Worm (Caenorhabditis elegans) whole organism, L3 larva: ENCODE measurements around the gene srw-89.
A peak's percentile ranks its signal among the peaks of the same experiment; 100 is the strongest.

ENCODE experiments used
- R02D3.7 ChIP-seq: fragments of 150-350 bp; optimal IDR thresholded peaks from 2 replicates; lab custom pipeline; 2014; ENCODE audit warnings: missing biosample characterization, missing genetic modification characterization
- ZK546.5 ChIP-seq: sonication (generic microtip); optimal IDR thresholded peaks from 2 replicates; lab custom pipeline; 2017; ENCODE audit warnings: missing biosample characterization, missing genetic modification characterization
- ama-1 ChIP-seq: fragments of 150-350 bp; optimal IDR thresholded peaks from 2 replicates; lab custom pipeline; 2018
- ceh-28 ChIP-seq: fragments of 150-350 bp; optimal IDR thresholded peaks from 2 replicates; lab custom pipeline; 2014; ENCODE audit warnings: missing biosample characterization, missing genetic modification reagents, missing genetic modification characterization
- ceh-82 ChIP-seq: fragments of 150-350 bp; optimal IDR thresholded peaks from 2 replicates; lab custom pipeline; 2014; ENCODE audit warnings: missing biosample characterization, missing genetic modification characterization
- elt-1 ChIP-seq: fragments of 150-350 bp; optimal IDR thresholded peaks from 2 replicates; lab custom pipeline; 2014; ENCODE audit warnings: missing biosample characterization, missing genetic modification characterization
- elt-3 ChIP-seq, 3 experiments: fragments of 150-350 bp in 1 of 3; sonication (generic microtip) in 2 of 3; optimal IDR thresholded peaks; 2 replicates in 2 of 3; 4 replicates in 1 of 3; lab custom pipeline; 2014 to 2017; ENCODE audit warnings: missing biosample characterization in 3 of 3, missing genetic modification characterization in 3 of 3
- eor-1 ChIP-seq, 2 experiments: fragments of 150-350 bp; optimal IDR thresholded peaks; 2 replicates each; lab custom pipeline; 2014 to 2018; ENCODE audit warnings: missing biosample characterization in 2 of 2, missing genetic modification characterization in 2 of 2
- fkh-10 ChIP-seq: sonication (generic microtip); optimal IDR thresholded peaks from 2 replicates; lab custom pipeline; 2017; ENCODE audit warnings: missing biosample characterization, missing genetic modification reagents, missing genetic modification characterization
- fkh-2 ChIP-seq: fragments of 150-350 bp; optimal IDR thresholded peaks from 2 replicates; lab custom pipeline; 2014; ENCODE audit warnings: missing biosample characterization, missing genetic modification reagents, missing genetic modification characterization
- fos-1 ChIP-seq: fragments of 150-350 bp; optimal IDR thresholded peaks from 2 replicates; lab custom pipeline; 2014; ENCODE audit warnings: missing biosample characterization, missing genetic modification characterization
- jun-1 ChIP-seq: fragments of 150-350 bp; optimal IDR thresholded peaks from 2 replicates; lab custom pipeline; 2014; ENCODE audit warnings: missing biosample characterization, missing genetic modification reagents, missing genetic modification characterization
- lin-15B ChIP-seq: fragments of 150-350 bp; optimal IDR thresholded peaks from 2 replicates; lab custom pipeline; 2014; ENCODE audit warnings: missing biosample characterization, missing genetic modification characterization
- lsy-12 ChIP-seq: sonication (generic microtip); optimal IDR thresholded peaks from 2 replicates; lab custom pipeline; 2016; ENCODE audit warnings: mild to moderate bottlenecking, missing genetic modification characterization, missing compliant biosample characterization
- mdl-1 ChIP-seq: fragments of 150-350 bp; optimal IDR thresholded peaks from 2 replicates; lab custom pipeline; 2014; ENCODE audit warnings: missing biosample characterization, missing genetic modification characterization
- mml-1 ChIP-seq: fragments of 150-350 bp; sonication (generic microtip); optimal IDR thresholded peaks from 3 replicates; lab custom pipeline; 2014; ENCODE audit warnings: missing biosample characterization, missing genetic modification characterization
- nfya-1 ChIP-seq: sonication (generic microtip); optimal IDR thresholded peaks from 2 replicates; lab custom pipeline; 2017; ENCODE audit warnings: missing genetic modification characterization, mild to moderate bottlenecking, missing compliant biosample characterization, antibody characterized with exemption, moderate library complexity; ENCODE audit not compliant: insufficient read depth
- nhr-11 ChIP-seq: fragments of 150-350 bp; optimal IDR thresholded peaks from 2 replicates; lab custom pipeline; 2014; ENCODE audit warnings: missing biosample characterization, missing genetic modification characterization
- nhr-23 ChIP-seq: fragments of 150-350 bp; optimal IDR thresholded peaks from 2 replicates; lab custom pipeline; 2014; ENCODE audit warnings: missing biosample characterization, missing genetic modification reagents, missing genetic modification characterization
- nhr-237 ChIP-seq: fragments of 150-350 bp; optimal IDR thresholded peaks from 2 replicates; lab custom pipeline; 2014; ENCODE audit warnings: missing biosample characterization, missing genetic modification characterization
- nhr-25 ChIP-seq: sonication (generic microtip); optimal IDR thresholded peaks from 2 replicates; lab custom pipeline; 2017; ENCODE audit warnings: missing biosample characterization, missing genetic modification characterization
- nhr-28 ChIP-seq: fragments of 150-350 bp; optimal IDR thresholded peaks from 2 replicates; lab custom pipeline; 2014; ENCODE audit warnings: missing biosample characterization, missing genetic modification characterization
- nhr-43 ChIP-seq: sonication (generic microtip); optimal IDR thresholded peaks from 2 replicates; lab custom pipeline; 2016; ENCODE audit warnings: mild to moderate bottlenecking, missing genetic modification characterization, missing compliant biosample characterization; ENCODE audit not compliant: poor library complexity, severe bottlenecking
- nhr-67 ChIP-seq: fragments of 150-350 bp; optimal IDR thresholded peaks from 2 replicates; lab custom pipeline; 2014; ENCODE audit warnings: missing biosample characterization, missing genetic modification characterization
- nhr-76 ChIP-seq: fragments of 150-350 bp; sonication (generic microtip); optimal IDR thresholded peaks from 5 replicates; lab custom pipeline; 2014; ENCODE audit warnings: missing biosample characterization, missing genetic modification characterization
- nhr-77 ChIP-seq: fragments of 150-350 bp; optimal IDR thresholded peaks from 2 replicates; lab custom pipeline; 2014; ENCODE audit warnings: missing biosample characterization, missing genetic modification characterization
- pha-4 ChIP-seq: fragments of 150-350 bp; optimal IDR thresholded peaks from 2 replicates; lab custom pipeline; 2014; ENCODE audit warnings: missing biosample characterization, missing genetic modification reagents, missing genetic modification characterization
- pqm-1 ChIP-seq: fragments of 150-350 bp; optimal IDR thresholded peaks from 2 replicates; lab custom pipeline; 2017; ENCODE audit warnings: missing biosample characterization, missing genetic modification characterization, inconsistent platforms
- sea-2 ChIP-seq: fragments of 150-350 bp; sonication (generic microtip); optimal IDR thresholded peaks from 4 replicates; lab custom pipeline; 2014; ENCODE audit warnings: missing biosample characterization, missing genetic modification reagents, missing genetic modification characterization
- tbx-2 ChIP-seq: sonication (generic microtip); optimal IDR thresholded peaks from 2 replicates; lab custom pipeline; 2016; ENCODE audit warnings: mild to moderate bottlenecking, missing genetic modification characterization, missing compliant biosample characterization
- unc-39 ChIP-seq: sonication (generic microtip); optimal IDR thresholded peaks from 4 replicates; lab custom pipeline; 2017; ENCODE audit warnings: missing biosample characterization, missing genetic modification characterization
- unc-62 ChIP-seq: fragments of 150-350 bp; sonication (generic microtip); optimal IDR thresholded peaks from 4 replicates; lab custom pipeline; 2014; ENCODE audit warnings: missing biosample characterization, missing genetic modification reagents, missing genetic modification characterization
- zag-1 ChIP-seq: fragments of 150-350 bp; optimal IDR thresholded peaks from 2 replicates; lab custom pipeline; 2014; ENCODE audit warnings: missing biosample characterization, missing genetic modification characterization
- ztf-4 ChIP-seq: fragments of 150-350 bp; optimal IDR thresholded peaks from 2 replicates; lab custom pipeline; 2014; ENCODE audit warnings: missing biosample characterization, missing genetic modification characterization

The srw-89 gene

ce11 chrV:3980228-3980933, 36.5 kb upstream of the srw-89 start:
- TF ChIP-seq nhr-23, result peak; percentile 75
- TF ChIP-seq ceh-28 (tag; lab: Kevin White, UChicago), result no peak
- no peak for TF ChIP-seq eor-1 (tag; optimal IDR thresholded peaks at IDR 0.05; lab: Kevin White, UChicago)
- TF ChIP-seq tbx-2 (tag; lab: Kevin White, UChicago), result no peak
- no peak for TF ChIP-seq fos-1
- no peak for TF ChIP-seq nhr-76 (tag; lab: Kevin White, UChicago)
- TF ChIP-seq pqm-1, result no peak
- no peak for TF ChIP-seq jun-1 (tag; lab: Kevin White, UChicago)
- peak; percentile 51 for TF ChIP-seq nhr-25 (tag; lab: Kevin White, UChicago)
- no peak for TF ChIP-seq pha-4 (tag; lab: Kevin White, UChicago)
- TF ChIP-seq mml-1, result no peak
- TF ChIP-seq ceh-82 (tag; lab: Kevin White, UChicago), result no peak
- TF ChIP-seq, all 47 proteins: peak for 2

ce11 chrV:3981680-3982079, 35.2 kb upstream of the srw-89 start, which contains the start of gene nlp-30:
Gene nlp-30, plus strand, starts transcription at chrV:3981980.
- TF ChIP-seq unc-62 (GFP tag; lab: Kevin White, UChicago) (no peak), ztf-4 (tag; lab: Kevin White, UChicago) (no peak), nhr-11 (tag; lab: Kevin White, UChicago) (no peak), nhr-43 (tag; lab: Kevin White, UChicago) (no peak), zag-1 (tag; lab: Kevin White, UChicago) (no peak), R02D3.7 (tag; lab: Kevin White, UChicago) (no peak)

- peak; percentile 75 for TF ChIP-seq nhr-25 (tag; lab: Kevin White, UChicago)
- no peak for TF ChIP-seq nhr-77 (tag; lab: Kevin White, UChicago)
- TF ChIP-seq nhr-23, result peak; percentile 78
Measured at ce11 chrV:3984178-3984577, 32.7 kb upstream of the srw-89 start, which contains the start of gene nlp-29. Gene nlp-29, plus strand, starts transcription at chrV:3984425.

ce11 chrV:3985104-3985503, 31.8 kb upstream of the srw-89 start:
- no peak for TF ChIP-seq nhr-67 (tag; lab: Kevin White, UChicago)

ce11 chrV:3987616-3988015, 29.3 kb upstream of the srw-89 start, which contains the start of gene nlp-28:
Gene nlp-28, plus strand, starts transcription at chrV:3987900.
- TF ChIP-seq nhr-23 (no peak), ZK546.5 (tag; lab: Kevin White, UChicago) (no peak), nhr-11 (tag; lab: Kevin White, UChicago) (no peak), eor-1 (tag; optimal IDR thresholded peaks at IDR 0.05; lab: Kevin White, UChicago) (no peak), lin-15B (tag; lab: Kevin White, UChicago) (no peak), elt-1 (tag; lab: Kevin White, UChicago) (no peak), nhr-28 (tag; lab: Kevin White, UChicago) (no peak), nhr-77 (tag; lab: Kevin White, UChicago) (no peak), ama-1 (lab: Kevin White, UChicago) (no peak), nhr-237 (tag; lab: Kevin White, UChicago) (no peak), zag-1 (tag; lab: Kevin White, UChicago) (no peak), elt-3 (tag; optimal IDR thresholded peaks at IDR 0.05; lab: Kevin White, UChicago) (no peak), unc-62 (GFP tag; lab: Kevin White, UChicago) (no peak), ztf-4 (tag; lab: Kevin White, UChicago) (no peak), fkh-10 (no peak), fkh-2 (tag; lab: Kevin White, UChicago) (no peak), unc-39 (tag; lab: Kevin White, UChicago) (no peak), sea-2 (no peak), nhr-67 (tag; lab: Kevin White, UChicago) (no peak)

- TF ChIP-seq nhr-23 (peak; percentile 23), nfya-1 (tag; lab: Kevin White, UChicago) (no peak), lsy-12 (tag; lab: Kevin White, UChicago) (no peak), mdl-1 (tag; lab: Kevin White, UChicago) (no peak)
Measured at ce11 chrV:3989070-3989469, 27.8 kb upstream of the srw-89 start, which contains the start of gene nlp-27. Gene nlp-27, plus strand, starts transcription at chrV:3989378.
